Fruit fly (Drosophila melanogaster) whole organism, pupa: ENCODE measurements around the gene CG46306.

Source experiments
- CG10348 ChIP-seq: fragments of 200-800 bp; sonication (Bioruptor generic); IDR thresholded peaks from 2 replicates; pipeline ENCODE4 v1.3.6; 2022; ENCODE audit warnings: missing biosample characterization, missing genetic modification characterization
- CG12605 ChIP-seq: fragments of 200-800 bp; sonication (Bioruptor generic); IDR thresholded peaks from 2 replicates; pipeline ENCODE4 v1.3.6; 2022; ENCODE audit warnings: missing biosample characterization, missing genetic modification characterization
- CG13204 ChIP-seq: fragments of 200-800 bp; sonication (Bioruptor generic); optimal IDR thresholded peaks from 2 replicates; lab custom pipeline; 2018; ENCODE audit warnings: missing biosample characterization, mild to moderate bottlenecking, missing genetic modification characterization, moderate library complexity
- CG14655 ChIP-seq: fragments of 200-800 bp; sonication (Bioruptor generic); optimal IDR thresholded peaks from 3 replicates; lab custom pipeline; 2017; ENCODE audit warnings: mild to moderate bottlenecking, missing biosample characterization, missing genetic modification reagents, missing genetic modification characterization
- CG15710 ChIP-seq: fragments of 200-800 bp; sonication (Bioruptor generic); optimal IDR thresholded peaks from 2 replicates; lab custom pipeline; 2018; ENCODE audit warnings: missing biosample characterization, mild to moderate bottlenecking, missing genetic modification characterization, moderate library complexity
- CG17806 ChIP-seq: fragments of 200-800 bp; sonication (Bioruptor generic); optimal IDR thresholded peaks from 2 replicates; lab custom pipeline; 2018; ENCODE audit warnings: missing biosample characterization, mild to moderate bottlenecking, missing genetic modification characterization, moderate library complexity
- CG32121 ChIP-seq: fragments of 200-800 bp; sonication (Bioruptor generic); IDR thresholded peaks from 2 replicates; pipeline ENCODE4 v1.3.6; 2022; ENCODE audit warnings: missing biosample characterization, missing genetic modification characterization
- CG34367 ChIP-seq: fragments of 200-800 bp; sonication (Bioruptor generic); optimal IDR thresholded peaks from 2 replicates; lab custom pipeline; 2018; ENCODE audit warnings: missing biosample characterization, mild to moderate bottlenecking, missing genetic modification characterization
- CG4496 ChIP-seq: fragments of 200-800 bp; sonication (Bioruptor generic); IDR thresholded peaks from 3 replicates; pipeline ENCODE4 v1.3.6; 2022; ENCODE audit warnings: missing biosample characterization, missing genetic modification characterization
- CG8159 ChIP-seq: fragments of 200-800 bp; sonication (Bioruptor generic); optimal IDR thresholded peaks from 3 replicates; lab custom pipeline; 2018; ENCODE audit warnings: missing biosample characterization, mild to moderate bottlenecking, missing genetic modification characterization, moderate library complexity
- CG8301 ChIP-seq: fragments of 200-800 bp; sonication (Bioruptor generic); optimal IDR thresholded peaks from 2 replicates; lab custom pipeline; 2018; ENCODE audit warnings: missing biosample characterization, mild to moderate bottlenecking, missing genetic modification characterization
- CG9948 ChIP-seq: fragments of 200-800 bp; sonication (Bioruptor generic); optimal IDR thresholded peaks from 2 replicates; lab custom pipeline; 2018; ENCODE audit warnings: missing biosample characterization, mild to moderate bottlenecking, missing genetic modification characterization, moderate library complexity
- D1 ChIP-seq: fragments of 200-800 bp; sonication (Bioruptor generic); optimal IDR thresholded peaks from 2 replicates; lab custom pipeline; 2018; ENCODE audit warnings: missing biosample characterization, mild to moderate bottlenecking, missing genetic modification characterization, moderate library complexity
- EcR ChIP-seq: fragments of 200-800 bp; sonication (Bioruptor generic); optimal IDR thresholded peaks from 3 replicates; lab custom pipeline; 2019; ENCODE audit warnings: missing biosample characterization, missing genetic modification characterization, mild to moderate bottlenecking, moderate library complexity, missing genetic modification reagents
- Ets98B ChIP-seq: fragments of 200-800 bp; sonication (Bioruptor generic); IDR thresholded peaks from 2 replicates; pipeline ENCODE4 v1.3.6; 2022; ENCODE audit warnings: missing biosample characterization, missing genetic modification characterization
- Pif1A ChIP-seq: fragments of 200-800 bp; sonication (Bioruptor generic); optimal IDR thresholded peaks from 3 replicates; lab custom pipeline; 2016; ENCODE audit warnings: missing biosample characterization, missing genetic modification characterization
- Pif1B ChIP-seq: fragments of 200-800 bp; sonication (Bioruptor generic); optimal IDR thresholded peaks from 3 replicates; lab custom pipeline; 2016; ENCODE audit warnings: missing biosample characterization, missing genetic modification characterization
- Snoo ChIP-seq: fragments of 200-800 bp; sonication (Bioruptor generic); optimal IDR thresholded peaks from 3 replicates; lab custom pipeline; 2017; ENCODE audit warnings: missing biosample characterization, mild to moderate bottlenecking, missing genetic modification characterization, inconsistent platforms
- fd96Ca ChIP-seq: fragments of 200-800 bp; sonication (Bioruptor generic); IDR thresholded peaks from 3 replicates; pipeline ENCODE4 v1.3.6; 2022; ENCODE audit warnings: missing biosample characterization, missing genetic modification characterization
- gl ChIP-seq: fragments of 200-800 bp; sonication (Bioruptor generic); optimal IDR thresholded peaks from 2 replicates; lab custom pipeline; 2018; ENCODE audit warnings: missing biosample characterization, mild to moderate bottlenecking, missing genetic modification characterization
- rn ChIP-seq: fragments of 200-800 bp; sonication (Bioruptor generic); IDR thresholded peaks from 2 replicates; pipeline ENCODE4 v1.3.6; 2022; ENCODE audit warnings: missing biosample characterization, missing genetic modification characterization

The CG46306 gene

DNA sequence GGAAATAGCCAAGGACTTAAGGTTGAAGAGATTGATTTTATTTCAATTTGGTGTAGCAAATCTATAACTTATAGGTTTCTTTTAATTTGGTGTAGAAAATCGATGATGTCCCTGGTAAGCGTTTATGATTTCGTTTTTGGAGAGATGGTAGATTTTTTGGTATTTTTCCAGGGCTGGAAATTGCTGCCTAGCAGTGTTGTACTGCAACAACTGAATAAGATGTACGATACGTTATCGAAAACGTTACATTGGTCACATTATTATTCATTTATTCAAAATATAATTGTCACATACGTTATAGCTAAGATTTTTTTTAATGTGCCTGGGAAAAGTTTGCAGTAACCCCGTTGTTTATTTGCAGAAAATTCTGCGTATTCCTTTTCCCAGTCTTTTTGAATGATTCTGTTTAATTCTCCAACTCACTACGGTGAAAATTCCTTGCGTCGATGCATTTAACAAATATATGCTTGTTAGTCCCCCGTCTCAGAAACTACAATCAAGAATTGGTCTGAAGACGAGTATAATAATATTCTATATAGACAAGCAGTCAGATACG lies 48.4 kb downstream of the CG46306 start, which contains the start of the genes CG9609 and Sap30:
Gene CG9609 (minus strand): TSS at position 149 of the 556 bp plus-strand sequence.
Gene Sap30 (plus strand): TSS at position 424 of the 556 bp plus-strand sequence.
- no peak for TF ChIP-seq CG9948 (tag; lab: Kevin White, UChicago)
- no peak for TF ChIP-seq CG13204
- TF ChIP-seq Ets98B (GFP tag; lab: Robert Waterston, UW), result no peak
- TF ChIP-seq rn (GFP tag; lab: Robert Waterston, UW), result no peak
- TF ChIP-seq CG8159, result no peak
- TF ChIP-seq Snoo (tag; lab: Kevin White, UChicago), result no peak
- no peak for TF ChIP-seq CG32121 (GFP tag; lab: Robert Waterston, UW)
- no peak for TF ChIP-seq Pif1B (GFP tag; lab: Kevin White, UChicago)
- TF ChIP-seq CG4496, result no peak
- TF ChIP-seq CG10348 (GFP tag; lab: Robert Waterston, UW), result no peak

DNA sequence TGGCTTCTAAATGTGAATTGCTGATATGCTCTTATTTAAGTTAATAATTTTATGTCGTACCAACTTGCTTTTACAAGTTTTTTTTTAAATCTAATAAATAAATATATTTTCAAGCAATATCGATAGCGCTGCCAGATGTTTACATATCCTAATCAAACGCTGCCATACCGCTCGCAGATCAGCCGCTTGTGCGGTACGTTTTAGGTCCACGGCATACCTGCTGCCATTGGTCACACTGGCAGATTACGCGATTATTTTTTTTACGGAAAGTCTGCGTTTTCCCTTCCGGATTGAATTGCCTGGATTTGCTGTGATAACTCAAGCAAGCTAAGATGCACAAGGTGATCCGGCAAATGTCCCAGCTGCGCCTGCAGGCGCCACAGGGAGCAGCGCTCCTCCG lies 51.6 kb downstream of the CG46306 start, which contains the start of gene mRpL22:
Gene mRpL22 (plus strand): TSS at position 191 of the 400 bp plus-strand sequence.
- TF ChIP-seq rn (GFP tag; lab: Robert Waterston, UW) (no peak), CG12605 (no peak), CG8301 (tag; lab: Kevin White, UChicago) (no peak), Ets98B (GFP tag; lab: Robert Waterston, UW) (no peak), Pif1B (GFP tag; lab: Kevin White, UChicago) (no peak), CG10348 (GFP tag; lab: Robert Waterston, UW) (no peak), Snoo (tag; lab: Kevin White, UChicago) (no peak), CG14655 (GFP tag; lab: Kevin White, UChicago) (no peak), CG13204 (no peak), gl (tag; lab: Kevin White, UChicago) (no peak), CG15710 (tag; lab: Kevin White, UChicago) (no peak), CG4496 (no peak), D1 (tag; lab: Kevin White, UChicago) (no peak), CG9948 (tag; lab: Kevin White, UChicago) (no peak), EcR (GFP tag; lab: Kevin White, UChicago) (no peak), fd96Ca (GFP tag; lab: Robert Waterston, UW) (no peak), CG34367 (no peak), Pif1A (GFP tag; lab: Kevin White, UChicago) (no peak), CG17806 (no peak), CG8159 (no peak)
- TF ChIP-seq, all 21 proteins: peak for 0

DNA sequence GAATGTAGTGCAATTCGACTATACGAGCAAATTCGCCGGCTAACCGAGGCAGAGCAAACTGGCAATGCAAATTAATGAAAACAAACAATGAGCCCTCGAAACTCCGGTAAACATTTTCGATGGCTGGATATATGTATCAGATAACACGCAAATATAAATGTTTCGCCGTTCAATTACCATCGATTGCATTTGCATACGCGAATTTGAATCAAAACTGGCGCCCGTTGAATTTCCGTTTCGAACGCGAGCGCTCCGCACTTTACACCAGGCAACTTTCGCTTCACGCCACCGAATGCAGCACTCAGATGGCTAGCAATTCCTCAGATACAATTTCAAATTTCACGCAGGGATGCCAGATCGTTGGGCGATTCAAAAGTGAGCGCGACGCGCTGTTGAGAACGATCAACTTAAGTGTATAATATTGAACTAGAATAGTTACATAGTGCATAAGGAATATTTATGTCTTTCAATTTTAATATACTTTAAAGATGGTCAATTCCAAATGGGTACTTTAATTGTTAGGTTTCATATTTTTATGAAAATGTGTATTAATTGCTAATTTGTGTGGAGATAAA lies 52.1 kb downstream of the CG46306 start, which contains the start of gene if:
Gene if (minus strand): TSS at position 294 of the 575 bp plus-strand sequence.
- TF ChIP-seq CG12605 (peak; percentile 22; the same call in 1 of the 2 replicates), CG8159 (no peak), Pif1A (GFP tag; lab: Kevin White, UChicago) (no peak)

DNA sequence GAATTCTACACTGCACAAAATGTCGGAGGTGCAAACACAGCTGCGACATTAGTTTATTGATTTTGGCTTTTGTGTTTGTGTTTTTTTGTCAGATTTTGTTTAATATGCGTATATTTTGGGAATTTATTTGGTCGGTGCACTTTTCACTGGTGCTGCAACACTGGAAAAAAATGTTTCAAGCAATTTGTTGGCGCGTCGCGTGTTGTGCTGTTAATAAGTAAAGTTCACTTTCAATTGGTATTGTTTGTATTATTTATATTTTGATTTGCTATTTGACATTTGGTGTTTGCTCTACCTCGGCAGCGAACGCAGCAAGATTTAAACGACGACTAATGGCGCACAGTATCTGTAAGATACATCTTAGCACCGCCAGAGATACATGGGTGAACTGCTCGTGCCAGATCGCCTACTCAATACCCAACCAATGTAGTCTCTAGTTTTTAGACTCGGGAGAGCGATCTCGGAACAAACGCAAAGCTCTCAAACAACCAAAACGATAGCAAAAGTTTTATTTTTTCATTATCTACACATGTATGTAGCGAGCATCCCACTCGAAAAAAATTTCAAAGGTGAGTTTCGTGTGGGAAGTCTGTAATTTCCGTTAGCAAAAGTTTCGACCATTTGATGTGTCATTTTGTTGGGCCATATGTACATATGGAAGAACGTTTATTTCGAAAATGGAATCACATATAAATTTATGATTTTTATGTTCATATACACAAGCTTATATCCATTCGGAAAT lies 53.0 kb downstream of the CG46306 start:
- TF ChIP-seq Snoo (tag; lab: Kevin White, UChicago) (no peak), CG34367 (no peak), Ets98B (GFP tag; lab: Robert Waterston, UW) (peak; percentile 66), CG10348 (GFP tag; lab: Robert Waterston, UW) (no peak), CG12605 (peak; percentile 14; the same call in 1 of the 2 replicates), EcR (GFP tag; lab: Kevin White, UChicago) (no peak), Pif1B (GFP tag; lab: Kevin White, UChicago) (no peak), CG15710 (tag; lab: Kevin White, UChicago) (no peak), rn (GFP tag; lab: Robert Waterston, UW) (no peak), gl (tag; lab: Kevin White, UChicago) (no peak), CG8301 (tag; lab: Kevin White, UChicago) (peak; percentile 46), CG17806 (peak; percentile 30), CG4496 (peak; percentile 80), fd96Ca (GFP tag; lab: Robert Waterston, UW) (peak; percentile 79), D1 (tag; lab: Kevin White, UChicago) (no peak), Pif1A (GFP tag; lab: Kevin White, UChicago) (peak; percentile 56), CG32121 (GFP tag; lab: Robert Waterston, UW) (peak; percentile 74), CG13204 (no peak), CG14655 (GFP tag; lab: Kevin White, UChicago) (no peak), CG9948 (tag; lab: Kevin White, UChicago) (peak; percentile 12), CG8159 (peak; percentile 19)

DNA sequence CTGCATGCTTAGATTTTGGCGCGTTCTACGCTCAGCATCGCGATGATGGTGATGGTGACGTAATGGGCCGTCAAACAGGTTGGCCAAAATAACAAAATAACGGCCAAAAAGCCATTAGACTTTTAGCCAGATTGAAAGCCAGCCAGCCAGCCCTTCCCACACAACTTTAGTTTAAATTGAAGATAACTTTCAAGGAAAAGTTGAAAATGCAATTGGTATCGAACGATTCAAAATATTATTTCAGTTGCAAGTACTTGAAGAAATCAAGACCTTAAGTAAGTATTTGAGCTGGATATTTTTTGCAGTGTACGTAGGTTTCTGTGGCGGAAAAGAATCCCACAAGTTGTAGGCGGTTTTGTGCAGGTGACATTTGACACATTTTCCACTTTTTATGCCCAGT lies 54.3 kb downstream of the CG46306 start:
- TF ChIP-seq fd96Ca (GFP tag; lab: Robert Waterston, UW) (peak; percentile 59; the same call in 2 of the 3 replicates), CG32121 (GFP tag; lab: Robert Waterston, UW) (peak; percentile 60), Pif1A (GFP tag; lab: Kevin White, UChicago) (no peak), gl (tag; lab: Kevin White, UChicago) (no peak), Ets98B (GFP tag; lab: Robert Waterston, UW) (peak; percentile 53), CG12605 (0 out of 2 replicates have a peak, but pooled peaks have one; percentile 44), CG4496 (0 out of 3 replicates have a peak, but pooled peaks have one; percentile 31)
